Fruit fly (Drosophila melanogaster): ENCODE measurements around the gene DNAlig3.
A peak's percentile ranks its signal among the peaks of the same experiment; 100 is the strongest.

The DNAlig3 gene

dm6 chr3R:12449617-12450242 is 48.1 kb upstream of the DNAlig3 start (continued):
- TF ChIP-seq zf30C (GFP tag; optimal IDR thresholded peaks at IDR 0.05) (peak; percentile 72), C15 (GFP tag; IDR thresholded peaks at IDR 0.05) (no peak), cg (GFP tag; optimal IDR thresholded peaks at IDR 0.05) (peak; percentile 33), CG5953 (GFP tag; IDR thresholded peaks at IDR 0.05) (0 out of 2 replicates have a peak, but pooled peaks have one; percentile 19), CG8281 (tag; optimal IDR thresholded peaks at IDR 0.05) (peak; percentile 1), CG4424 (GFP tag; optimal IDR thresholded peaks at IDR 0.05) (no peak), pan (optimal IDR thresholded peaks at IDR 0.05) (no peak), pan (GFP tag; optimal IDR thresholded peaks at IDR 0.05 in 1 of 2, IDR thresholded peaks at IDR 0.05 in 1 of 2) (peak in 1 of 2 experiments; percentile 7), sisA (GFP tag; IDR thresholded peaks at IDR 0.05) (no peak), CG8388 (GFP tag; optimal IDR thresholded peaks at IDR 0.05) (no peak), gt (GFP tag; IDR thresholded peaks at IDR 0.05) (no peak), MESR4 (GFP tag; optimal IDR thresholded peaks at IDR 0.05) (no peak), chn (GFP tag; optimal IDR thresholded peaks at IDR 0.05) (peak; percentile 49), Scr (GFP tag; IDR thresholded peaks at IDR 0.05; ENCODE audit: partially characterized antibody) (no peak), seq (GFP tag; IDR thresholded peaks at IDR 0.05) (peak; percentile 48), corto (GFP tag; optimal IDR thresholded peaks at IDR 0.05) (no peak), nerfin-1 (tag; optimal IDR thresholded peaks at IDR 0.05) (peak; percentile 78), CG14014 (GFP tag; IDR thresholded peaks at IDR 0.05) (no peak), CG15696 (tag; optimal IDR thresholded peaks at IDR 0.05) (no peak), Pdp1 (GFP tag; optimal IDR thresholded peaks at IDR 0.05) (no peak), CG6813 (GFP tag; optimal IDR thresholded peaks at IDR 0.05) (no peak), CG11456 (GFP tag; IDR thresholded peaks at IDR 0.05) (0 out of 3 replicates have a peak, but pooled peaks have one; percentile 3), CG4617 (GFP tag; optimal IDR thresholded peaks at IDR 0.05; ENCODE audit: borderline replicate concordance) (no peak), ftz-f1 (GFP tag; optimal IDR thresholded peaks at IDR 0.05) (no peak), sob (GFP tag; IDR thresholded peaks at IDR 0.05) (0 out of 2 replicates have a peak, but pooled peaks have one; percentile 21), CG3065 (GFP tag; optimal IDR thresholded peaks at IDR 0.05) (no peak), Bteb2 (GFP tag; optimal IDR thresholded peaks at IDR 0.05) (no peak), Hr51 (GFP tag; optimal IDR thresholded peaks at IDR 0.05) (no peak), Med (GFP tag) (peak; percentile 75), CG32767 (GFP tag; IDR thresholded peaks at IDR 0.05) (peak; percentile 46; the same call in 1 of the 2 replicates), Elba2 (GFP tag; optimal IDR thresholded peaks at IDR 0.05) (no peak), CG5180 (GFP tag; optimal IDR thresholded peaks at IDR 0.05) (no peak), Opbp (GFP tag; IDR thresholded peaks at IDR 0.05; ENCODE audit: partially characterized antibody) (0 out of 3 replicates have a peak, but pooled peaks have one; percentile 25), D19A (tag; optimal IDR thresholded peaks at IDR 0.05) (no peak), ssp (GFP tag; IDR thresholded peaks at IDR 0.05) (no peak), CG2199 (GFP tag; IDR thresholded peaks at IDR 0.05) (0 out of 3 replicates have a peak, but pooled peaks have one; percentile 32), sim (GFP tag; IDR thresholded peaks at IDR 0.05) (no peak), Sin3A (optimal IDR thresholded peaks at IDR 0.05) (no peak), CG7745 (tag; optimal IDR thresholded peaks at IDR 0.05) (no peak), vnd (GFP tag; IDR thresholded peaks at IDR 0.05; ENCODE audit: partially characterized antibody) (no peak), ATbp (GFP tag; optimal IDR thresholded peaks at IDR 0.05) (peak; percentile 20), CG18619 (GFP tag; optimal IDR thresholded peaks at IDR 0.05) (no peak), otp (GFP tag; IDR thresholded peaks at IDR 0.05) (0 out of 3 replicates have a peak, but pooled peaks have one; percentile 3), B-H2 (GFP tag; optimal IDR thresholded peaks at IDR 0.05) (no peak), nom (GFP tag; optimal IDR thresholded peaks at IDR 0.05) (peak; percentile 60)

Measured in whole organism, embryonic.